Fruit fly (Drosophila melanogaster) whole organism, wandering third instar larva: ENCODE measurements around the gene CG4238.

ENCODE experiments used
- CG32264 ChIP-seq: fragments of 200-800 bp; sonication (Bioruptor generic); optimal IDR thresholded peaks from 2 replicates; lab custom pipeline; 2016; ENCODE audit warnings: missing biosample characterization, missing genetic modification characterization
- Dfd ChIP-seq: fragments of >200 bp; optimal IDR thresholded peaks from 2 replicates; lab custom pipeline; 2017; ENCODE audit warnings: missing biosample characterization, missing genetic modification characterization
- Hr83 ChIP-seq: fragments of 200-300 bp; sonication (Bioruptor generic); optimal IDR thresholded peaks from 2 replicates; lab custom pipeline; 2016; ENCODE audit warnings: missing biosample characterization, mild to moderate bottlenecking, missing genetic modification characterization, moderate library complexity; ENCODE audit not compliant: poor library complexity, severe bottlenecking
- Myc ChIP-seq: fragments of >200 bp; optimal IDR thresholded peaks from 2 replicates; lab custom pipeline; 2017
- fru ChIP-seq: fragments of 200-800 bp; sonication (Bioruptor generic); optimal IDR thresholded peaks from 3 replicates; lab custom pipeline; 2016; ENCODE audit warnings: missing biosample characterization, mild to moderate bottlenecking, missing genetic modification characterization

dm6 chr2L:1967861-1968260 lies 41.8 kb upstream of the CG4238 start:
- TF ChIP-seq Hr83 (GFP tag; lab: Kevin White, UChicago) (no peak), Myc (lab: Kevin White, UChicago) (no peak), fru (GFP tag; lab: Kevin White, UChicago) (no peak), Dfd (no peak), CG32264 (GFP tag; lab: Kevin White, UChicago) (no peak)
